Worm (Caenorhabditis elegans) whole organism, early embryonic: Measurements from ENCODE around the gene Y49E10.18.

Experiments used
- B0310.2 ChIP-seq: sonication (generic microtip); optimal IDR thresholded peaks from 2 replicates; lab custom pipeline; 2016; ENCODE audit warnings: mild to moderate bottlenecking, missing genetic modification characterization, missing compliant biosample characterization
- F13C5.2 ChIP-seq: sonication (generic microtip); optimal IDR thresholded peaks from 2 replicates; lab custom pipeline; 2017; ENCODE audit warnings: mild to moderate bottlenecking, missing genetic modification characterization, inconsistent platforms, missing compliant biosample characterization
- aly-1 ChIP-seq: sonication (generic microtip); optimal IDR thresholded peaks from 2 replicates; lab custom pipeline; 2016; ENCODE audit warnings: missing genetic modification characterization, missing compliant biosample characterization
- ama-1 ChIP-seq: fragments of 150-350 bp; optimal IDR thresholded peaks from 2 replicates; lab custom pipeline; 2014
- ceh-13 ChIP-seq: fragments of 200-800 bp; sonication (Bioruptor generic); optimal IDR thresholded peaks from 2 replicates; lab custom pipeline; 2018; ENCODE audit warnings: mild to moderate bottlenecking, missing genetic modification characterization, missing compliant biosample characterization
- ceh-36 ChIP-seq: sonication (generic microtip); optimal IDR thresholded peaks from 2 replicates; lab custom pipeline; 2016; ENCODE audit warnings: missing genetic modification characterization, inconsistent platforms, missing compliant biosample characterization
- ets-7 ChIP-seq: sonication (generic microtip); optimal IDR thresholded peaks from 2 replicates; lab custom pipeline; 2016; ENCODE audit warnings: missing genotype, missing genetic modification characterization, missing compliant biosample characterization
- flt-1 ChIP-seq: fragments of 200-800 bp; sonication (Bioruptor generic); IDR thresholded peaks from 2 replicates; pipeline ENCODE4 v1.3.6; 2022; ENCODE audit warnings: missing genetic modification characterization, missing compliant biosample characterization
- hmbx-1 ChIP-seq: sonication (generic microtip); optimal IDR thresholded peaks from 2 replicates; lab custom pipeline; 2016; ENCODE audit warnings: mild to moderate bottlenecking, missing genetic modification characterization, missing compliant biosample characterization
- hmg-4 ChIP-seq: fragments of 200-800 bp; sonication (Bioruptor generic); optimal IDR thresholded peaks from 2 replicates; lab custom pipeline; 2018; ENCODE audit warnings: mild to moderate bottlenecking, missing genetic modification characterization, missing compliant biosample characterization
- hnd-1 ChIP-seq: sonication (generic microtip); optimal IDR thresholded peaks from 2 replicates; lab custom pipeline; 2016; ENCODE audit warnings: missing genetic modification characterization, missing compliant biosample characterization
- pes-1 ChIP-seq: fragments of 200-800 bp; sonication (Bioruptor generic); IDR thresholded peaks from 2 replicates; pipeline ENCODE4 v1.3.6; 2022; ENCODE audit warnings: missing genetic modification reagents, missing genetic modification characterization, missing compliant biosample characterization
- scrt-1 ChIP-seq: fragments of 200-800 bp; sonication (Bioruptor generic); IDR thresholded peaks from 2 replicates; pipeline ENCODE4 v1.3.6; 2022; ENCODE audit warnings: missing genetic modification characterization, missing compliant biosample characterization
- sea-1 ChIP-seq: fragments of 200-800 bp; sonication (Bioruptor generic); conservative IDR thresholded peaks from 2 replicates; pipeline ENCODE4 v1.3.6; 2022; ENCODE audit warnings: missing genetic modification characterization, missing compliant biosample characterization
- tbx-11 ChIP-seq: fragments of 200-800 bp; sonication (Bioruptor generic); IDR thresholded peaks from 2 replicates; pipeline ENCODE4 v1.3.6; 2022; ENCODE audit warnings: missing genetic modification characterization, missing compliant biosample characterization
- tbx-37 ChIP-seq: fragments of 200-800 bp; sonication (Bioruptor generic); conservative IDR thresholded peaks from 2 replicates; pipeline ENCODE4 v1.3.6; 2022; ENCODE audit warnings: missing genetic modification reagents, missing genetic modification characterization, missing compliant biosample characterization
- tra-4 ChIP-seq: sonication (generic microtip); optimal IDR thresholded peaks from 2 replicates; lab custom pipeline; 2017; ENCODE audit warnings: missing genetic modification characterization, missing compliant biosample characterization

Y49E10.18 gene

DNA sequence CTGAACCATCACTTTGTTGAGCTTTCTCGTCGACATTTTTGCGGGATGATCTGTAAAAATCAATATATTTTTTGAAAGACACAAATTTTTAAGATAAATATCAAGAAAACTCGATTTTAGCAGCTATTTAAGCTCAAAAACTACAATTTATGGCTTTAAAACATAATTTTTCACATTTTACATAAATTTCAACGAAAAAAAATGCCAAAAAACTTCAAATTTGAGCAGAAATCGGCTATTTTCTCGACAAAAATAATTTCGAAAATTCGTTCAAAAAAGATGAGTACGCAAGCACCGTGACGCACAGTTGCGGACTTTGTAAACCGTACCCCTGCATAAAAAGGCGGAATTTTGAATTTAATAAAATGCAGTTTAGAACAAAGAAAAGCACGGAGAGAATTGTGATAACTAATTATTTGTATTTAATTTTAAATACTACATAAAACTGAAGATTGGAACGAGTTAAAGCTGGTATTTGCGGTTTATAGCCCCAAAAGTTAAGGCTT, 16.3 kb downstream of the Y49E10.18 start, which contains the start of gene snr-6:
snr-6 (minus strand) TSS at position 51 of the 506 bp plus-strand sequence.
- TF ChIP-seq ceh-36 = no peak
- TF ChIP-seq hmg-4 (GFP tag; lab: Kevin White, UChicago) = no peak
- TF ChIP-seq F13C5.2 (tag; lab: Kevin White, UChicago) = peak; percentile 77
- TF ChIP-seq flt-1 (GFP tag; lab: Robert Waterston, UW) = no peak

DNA sequence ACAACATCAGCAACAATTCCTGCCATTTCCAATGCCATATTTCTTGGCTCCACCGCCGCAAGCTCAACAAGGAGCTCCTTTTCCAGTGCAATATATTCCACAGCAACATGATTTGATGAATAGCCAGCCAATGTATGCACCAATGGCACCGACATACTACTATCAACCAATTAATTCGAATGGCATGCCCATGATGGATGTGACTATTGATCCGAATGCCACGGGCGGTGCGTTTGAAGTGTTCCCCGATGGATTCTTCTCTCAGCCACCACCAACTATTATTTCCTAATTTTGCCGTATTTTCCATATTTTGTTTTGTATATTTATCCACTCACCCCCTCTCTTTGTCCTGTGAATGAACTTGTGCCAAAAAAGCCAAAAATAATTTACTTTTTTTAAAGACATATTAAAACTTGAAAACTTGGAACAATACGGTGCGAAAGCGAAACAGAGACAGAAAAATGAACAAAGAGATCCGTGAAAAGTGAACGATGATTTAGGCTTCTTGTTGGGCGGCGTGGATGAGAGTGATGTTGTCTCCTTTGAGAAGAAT, 17.0 kb downstream of the Y49E10.18 start:
- TF ChIP-seq sea-1 (no peak), ceh-36 (no peak), F13C5.2 (tag; lab: Kevin White, UChicago) (no peak), ceh-13 (no peak), aly-1 (no peak), hmg-4 (GFP tag; lab: Kevin White, UChicago) (no peak), hnd-1 (no peak), ama-1 (lab: Kevin White, UChicago) (no peak), scrt-1 (GFP tag; lab: Robert Waterston, UW) (no peak), tbx-37 (GFP tag; lab: Robert Waterston, UW) (no peak), B0310.2 (tag; lab: Kevin White, UChicago) (no peak), tra-4 (tag; lab: Kevin White, UChicago) (no peak), ets-7 (tag; lab: Kevin White, UChicago) (no peak)

DNA sequence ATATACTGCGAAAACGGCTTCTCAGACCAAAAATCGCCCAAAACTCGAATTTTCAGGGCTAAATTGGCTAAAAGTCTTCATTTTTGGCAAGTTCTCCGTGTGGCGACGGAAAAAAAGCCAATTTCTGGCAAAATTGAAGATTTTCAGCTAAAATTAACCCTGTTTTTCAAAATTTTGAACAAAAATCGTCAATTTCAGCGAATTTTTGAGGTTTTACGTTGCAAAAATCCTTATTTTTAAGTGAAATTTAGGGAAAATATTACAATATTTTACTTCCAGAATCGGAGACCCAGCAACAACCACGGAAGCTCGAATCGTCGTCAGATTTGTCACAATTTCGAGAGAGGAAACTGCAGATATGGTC, 17.7 kb downstream of the Y49E10.18 start:
- TF ChIP-seq hmg-4 (GFP tag; lab: Kevin White, UChicago) (no peak), F13C5.2 (tag; lab: Kevin White, UChicago) (no peak)

DNA sequence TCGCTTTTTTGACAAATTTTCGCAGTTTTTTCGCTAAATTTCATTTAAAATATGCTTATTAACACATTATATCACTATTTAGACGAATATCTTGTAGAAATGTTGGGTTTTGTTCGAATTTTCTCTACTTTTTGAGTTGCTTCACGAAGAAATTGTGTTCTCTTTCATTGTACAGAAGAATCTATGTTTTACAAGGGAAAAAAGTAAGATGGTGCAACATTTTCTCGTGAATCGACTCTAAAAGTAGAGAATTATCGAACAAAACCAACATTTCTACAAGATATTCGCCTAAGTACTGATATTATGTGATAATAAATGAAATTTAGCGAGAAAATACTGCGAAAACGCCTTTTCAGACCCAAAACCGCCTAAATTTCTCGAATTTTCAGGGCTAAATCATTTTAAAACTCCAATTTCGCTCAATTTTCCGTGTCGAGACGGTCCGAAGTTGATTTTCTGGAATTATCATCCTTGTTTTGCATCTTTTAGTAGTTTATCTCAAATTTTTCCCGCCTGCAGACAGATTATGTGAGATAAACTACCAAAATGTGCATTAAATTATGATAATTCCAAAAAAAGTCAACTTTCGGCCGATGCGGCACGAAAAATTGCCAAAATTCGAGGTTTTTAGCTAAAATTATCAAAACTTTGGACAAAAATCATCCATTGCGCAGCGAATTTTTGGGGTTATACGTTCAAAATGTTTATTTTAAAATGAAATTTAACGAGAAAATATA, 18.2 kb downstream of the Y49E10.18 start:
- TF ChIP-seq flt-1 (GFP tag; lab: Robert Waterston, UW) (no peak), tbx-11 (GFP tag; lab: Robert Waterston, UW) (no peak), ceh-36 (no peak), B0310.2 (tag; lab: Kevin White, UChicago) (no peak), tra-4 (tag; lab: Kevin White, UChicago) (no peak), hmbx-1 (tag; lab: Kevin White, UChicago) (no peak), ceh-13 (no peak), sea-1 (no peak), ama-1 (lab: Kevin White, UChicago) (no peak), tbx-37 (GFP tag; lab: Robert Waterston, UW) (no peak), pes-1 (GFP tag; lab: Robert Waterston, UW) (no peak), hmg-4 (GFP tag; lab: Kevin White, UChicago) (no peak), scrt-1 (GFP tag; lab: Robert Waterston, UW) (no peak), aly-1 (no peak), F13C5.2 (tag; lab: Kevin White, UChicago) (no peak), hnd-1 (no peak), ets-7 (tag; lab: Kevin White, UChicago) (no peak)

DNA sequence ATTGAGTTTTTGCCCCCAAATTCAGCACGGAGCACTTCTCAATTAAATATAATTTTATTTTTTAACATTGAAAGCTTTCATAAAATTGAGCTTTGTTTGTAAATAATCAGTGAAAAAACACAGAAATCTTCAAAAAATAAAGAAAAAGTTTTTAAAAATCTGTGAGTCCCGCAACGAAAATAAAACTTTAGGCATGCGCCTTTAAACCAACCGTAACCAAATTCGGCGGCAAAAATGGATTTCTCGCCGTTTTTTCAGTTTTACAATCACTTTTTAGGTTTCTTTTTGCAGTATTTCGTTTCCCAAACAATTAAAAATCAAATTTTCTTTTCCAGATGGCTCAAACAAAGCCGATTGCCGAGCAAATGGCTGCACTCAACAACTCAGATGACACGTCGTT, 19.3 kb downstream of the Y49E10.18 start, which contains the start of gene pie-1:
pie-1 (plus strand) TSS at position 336 of the 400 bp plus-strand sequence.
- no peak for TF ChIP-seq ceh-13
- TF ChIP-seq flt-1 (GFP tag; lab: Robert Waterston, UW) = no peak

DNA sequence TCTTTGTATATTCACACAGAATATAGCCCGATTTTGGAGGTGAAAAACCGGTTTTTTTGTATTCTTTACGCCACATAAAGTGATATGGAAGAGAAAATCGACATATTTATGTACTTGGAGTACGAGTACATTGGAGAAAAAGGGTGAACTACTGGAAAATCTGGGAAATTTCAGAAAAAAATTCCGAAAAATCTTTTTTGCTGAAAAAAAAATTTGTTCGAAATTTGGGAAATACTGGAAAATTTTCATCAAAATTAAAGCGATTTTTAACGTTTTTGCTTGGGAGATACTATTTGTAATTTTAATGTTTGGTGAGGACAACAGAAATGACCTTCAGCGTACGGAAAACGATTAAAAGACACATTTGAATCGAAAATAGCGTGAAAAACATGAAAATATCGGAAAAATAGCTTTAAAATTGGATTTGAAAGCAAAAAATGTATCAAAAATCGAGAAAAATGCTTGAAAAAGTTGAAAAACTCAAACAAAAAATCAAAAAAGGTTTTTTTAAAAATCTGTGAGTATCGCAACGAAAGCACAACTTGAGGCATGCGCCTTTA, 20.0 kb downstream of the Y49E10.18 start:
- TF ChIP-seq hmg-4 (GFP tag; lab: Kevin White, UChicago) (no peak), sea-1 (no peak), hmbx-1 (tag; lab: Kevin White, UChicago) (no peak), ama-1 (lab: Kevin White, UChicago) (no peak), aly-1 (no peak), ceh-13 (no peak), B0310.2 (tag; lab: Kevin White, UChicago) (no peak)

DNA sequence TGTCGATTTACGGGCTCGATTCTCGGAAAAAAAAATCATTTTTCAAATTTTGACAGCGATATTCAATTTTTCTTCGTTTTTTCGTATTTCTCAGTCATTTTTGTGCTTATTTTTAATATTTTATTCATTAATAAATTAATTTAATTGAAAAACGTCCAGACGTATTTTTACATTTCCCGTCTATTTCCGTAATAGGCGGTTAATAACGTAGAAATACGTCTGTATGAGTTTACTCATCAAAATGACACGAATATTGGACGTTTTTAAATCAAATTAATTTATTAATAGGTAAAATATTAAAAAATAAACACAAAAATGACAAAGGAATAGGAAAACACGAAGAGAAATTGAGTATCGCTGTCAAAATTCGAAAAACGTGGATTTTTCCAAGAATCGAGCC, 21.2 kb downstream of the Y49E10.18 start:
- no peak for TF ChIP-seq ama-1 (lab: Kevin White, UChicago)

DNA sequence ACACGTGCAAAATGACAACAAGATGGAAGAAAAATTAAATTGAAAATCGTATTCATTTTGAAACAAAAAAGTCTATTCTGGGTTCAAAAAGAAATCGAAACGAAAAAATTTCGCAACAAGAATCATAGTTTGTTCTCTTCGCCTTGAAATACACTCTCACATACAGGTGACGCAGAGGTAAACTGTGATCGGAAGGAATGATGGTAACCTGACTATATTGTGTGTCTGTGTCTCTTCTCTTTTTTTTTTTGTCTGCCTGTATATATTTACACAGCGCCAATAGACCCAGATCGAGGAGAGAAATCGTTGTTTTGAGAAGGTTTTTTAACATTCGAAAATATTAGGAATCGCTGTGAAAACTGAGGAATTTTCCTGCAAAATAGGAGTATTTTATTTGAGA, 21.8 kb downstream of the Y49E10.18 start:
- TF ChIP-seq flt-1 (GFP tag; lab: Robert Waterston, UW) = no peak
- no peak for TF ChIP-seq ceh-13
- TF ChIP-seq hmg-4 (GFP tag; lab: Kevin White, UChicago) = no peak
- TF ChIP-seq tbx-11 (GFP tag; lab: Robert Waterston, UW) = no peak
- TF ChIP-seq sea-1 = no peak
- TF ChIP-seq scrt-1 (GFP tag; lab: Robert Waterston, UW) = no peak
- no peak for TF ChIP-seq tra-4 (tag; lab: Kevin White, UChicago)
- no peak for TF ChIP-seq aly-1
- TF ChIP-seq tbx-37 (GFP tag; lab: Robert Waterston, UW) = no peak
- TF ChIP-seq F13C5.2 (tag; lab: Kevin White, UChicago) = no peak
- no peak for TF ChIP-seq pes-1 (GFP tag; lab: Robert Waterston, UW)
- TF ChIP-seq ceh-36 = no peak
- no peak for TF ChIP-seq B0310.2 (tag; lab: Kevin White, UChicago)
- no peak for TF ChIP-seq hmbx-1 (tag; lab: Kevin White, UChicago)
- TF ChIP-seq ets-7 (tag; lab: Kevin White, UChicago) = no peak
- TF ChIP-seq hnd-1 = no peak
